Worm (Caenorhabditis elegans) whole organism, L1 larva: ENCODE measurements around the gene K04H4.5.

ENCODE experiments used
- aha-1 ChIP-seq: fragments of 150-350 bp; optimal IDR thresholded peaks from 2 replicates; lab custom pipeline; 2014; ENCODE audit warnings: missing biosample characterization, missing genetic modification characterization
- ama-1 ChIP-seq: fragments of 150-350 bp; optimal IDR thresholded peaks from 2 replicates; lab custom pipeline; 2014
- rnt-1 ChIP-seq: sonication (generic microtip); optimal IDR thresholded peaks from 2 replicates; lab custom pipeline; 2016; ENCODE audit warnings: mild to moderate bottlenecking, missing genetic modification characterization, moderate library complexity, missing compliant biosample characterization
- snpc-4 ChIP-seq: fragments of 150-350 bp; optimal IDR thresholded peaks from 2 replicates; lab custom pipeline; 2014; ENCODE audit warnings: missing biosample characterization, missing genetic modification characterization

DNA sequence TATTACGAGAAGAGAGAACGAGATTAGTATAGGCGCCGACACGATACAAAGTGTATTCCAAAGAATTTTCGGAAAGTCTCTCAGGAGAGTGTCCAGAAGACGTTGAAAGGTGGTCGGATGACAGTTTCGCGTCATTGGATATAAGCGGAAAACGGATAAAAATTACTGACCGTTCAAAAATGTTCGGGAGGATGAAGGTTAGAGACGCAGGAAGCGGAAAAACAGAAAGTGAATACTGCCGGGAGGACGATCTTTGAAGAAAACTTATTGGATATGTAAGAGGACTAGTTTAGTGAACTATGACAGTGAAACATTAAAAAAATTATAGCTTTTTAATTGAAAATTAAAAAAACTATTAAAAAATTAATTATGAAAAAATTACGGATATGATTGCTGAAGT, 24.1 kb upstream of the K04H4.5 start:
- TF ChIP-seq aha-1 (tag; lab: Kevin White, UChicago) (no peak), snpc-4 (tag; lab: Kevin White, UChicago) (no peak), rnt-1 (no peak), ama-1 (no peak)
